Worm (Caenorhabditis elegans): ENCODE data around the gene C17B7.5.

Gene C17B7.5

DNA sequence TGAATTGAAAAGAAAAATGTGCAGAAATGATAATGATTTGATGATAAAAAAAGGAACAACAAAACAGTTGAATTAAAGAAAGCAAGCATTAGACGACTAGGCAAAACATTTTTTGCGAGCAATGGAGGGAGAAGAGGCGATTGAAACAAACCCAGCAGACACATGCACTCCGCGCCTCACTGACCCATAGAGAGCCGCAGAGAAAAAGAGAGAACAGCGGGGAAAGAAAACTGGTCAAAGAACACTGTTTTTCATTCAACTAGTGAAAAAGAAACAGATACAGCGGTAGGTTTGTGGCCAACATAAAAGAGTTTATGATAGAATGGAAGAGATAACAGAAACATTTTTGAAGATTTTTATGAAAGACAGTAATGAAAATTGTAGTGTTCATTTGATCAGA, 54.9 kb downstream of the C17B7.5 start (continued):
- no peak for TF ChIP-seq nhr-237 (tag; optimal IDR thresholded peaks at IDR 0.05)
- no peak for TF ChIP-seq sup-37 (GFP tag; optimal IDR thresholded peaks at IDR 0.05)
- no peak for TF ChIP-seq pqm-1 (tag; optimal IDR thresholded peaks at IDR 0.05)
- TF ChIP-seq dsc-1 (tag; optimal IDR thresholded peaks at IDR 0.05), result no peak
- no peak for TF ChIP-seq egl-13 (tag; optimal IDR thresholded peaks at IDR 0.05)
- peak; percentile 85 for TF ChIP-seq lin-14 (GFP tag; optimal IDR thresholded peaks at IDR 0.05)
- TF ChIP-seq lin-15B (tag; optimal IDR thresholded peaks at IDR 0.05), result no peak
- peak; percentile 52 for TF ChIP-seq nhr-71 (tag; optimal IDR thresholded peaks at IDR 0.05)
- TF ChIP-seq tlp-1 (tag; optimal IDR thresholded peaks at IDR 0.05), result no peak
- TF ChIP-seq sox-4 (tag; optimal IDR thresholded peaks at IDR 0.05), result no peak
- TF ChIP-seq nhr-90 (tag; optimal IDR thresholded peaks at IDR 0.05; ENCODE audit: poor library complexity), result no peak
- TF ChIP-seq rnt-1 (tag; optimal IDR thresholded peaks at IDR 0.05), result peak; percentile 58
- TF ChIP-seq mep-1 (tag; optimal IDR thresholded peaks at IDR 0.05), result no peak
- no peak for TF ChIP-seq unc-130 (tag; optimal IDR thresholded peaks at IDR 0.05)
- peak; percentile 60 for TF ChIP-seq nhr-20 (tag; optimal IDR thresholded peaks at IDR 0.05)
- no peak for TF ChIP-seq tbx-2 (tag; optimal IDR thresholded peaks at IDR 0.05)
- TF ChIP-seq jun-1 (tag; optimal IDR thresholded peaks at IDR 0.05), result no peak
- TF ChIP-seq unc-86 (tag; optimal IDR thresholded peaks at IDR 0.05), result no peak
- peak; percentile 53 for TF ChIP-seq nhr-19 (GFP tag; conservative IDR thresholded peaks at IDR 0.05)
- TF ChIP-seq hlh-4 (tag; optimal IDR thresholded peaks at IDR 0.05), result no peak
- TF ChIP-seq ztf-11 (tag; optimal IDR thresholded peaks at IDR 0.05), result no peak
- no peak for TF ChIP-seq ceh-88 (GFP tag; IDR thresholded peaks at IDR 0.05)
- no peak for TF ChIP-seq C04F5.9 (tag; optimal IDR thresholded peaks at IDR 0.05)
- TF ChIP-seq ceh-90 (tag; optimal IDR thresholded peaks at IDR 0.05), result no peak
- TF ChIP-seq ama-1 (optimal IDR thresholded peaks at IDR 0.05), result no peak
- peak; percentile 21 for TF ChIP-seq nhr-47 (tag; optimal IDR thresholded peaks at IDR 0.05)
- TF ChIP-seq lin-13 (GFP tag; optimal IDR thresholded peaks at IDR 0.05), result no peak
- TF ChIP-seq isw-1 (GFP tag; IDR thresholded peaks at IDR 0.05), result no peak
- no peak for TF ChIP-seq F16B12.6 (tag; optimal IDR thresholded peaks at IDR 0.05)
- TF ChIP-seq nhr-85 (tag), result peak; percentile 49
- no peak for TF ChIP-seq ceh-8 (GFP tag; optimal IDR thresholded peaks at IDR 0.05)
- TF ChIP-seq vab-15 (tag; optimal IDR thresholded peaks at IDR 0.05), result no peak
- peak in 1 of 2 experiments; percentile 14 for TF ChIP-seq lin-35 (GFP tag; optimal IDR thresholded peaks at IDR 0.05)
